Fruit fly (Drosophila melanogaster) whole organism, embryonic: ENCODE results near the gene CG8100.

ENCODE experiments used
- CG10321 ChIP-seq: fragments of 200-800 bp; sonication (Bioruptor generic); IDR thresholded peaks from 2 replicates; pipeline ENCODE4 v1.3.6; 2022; ENCODE audit warnings: missing biosample characterization, missing genetic modification characterization
- CG10543 ChIP-seq: fragments of 200-800 bp; sonication (Bioruptor generic); optimal IDR thresholded peaks from 3 replicates; lab custom pipeline; 2017; ENCODE audit warnings: missing biosample characterization, mild to moderate bottlenecking, missing genetic modification characterization, moderate library complexity
- CG11247 ChIP-seq: fragments of 200-800 bp; sonication (Bioruptor generic); IDR thresholded peaks from 2 replicates; pipeline ENCODE4 v1.3.6; 2022; ENCODE audit warnings: missing biosample characterization, missing genetic modification characterization
- CG11504 ChIP-seq: fragments of 200-800 bp; sonication (Bioruptor generic); optimal IDR thresholded peaks from 3 replicates; lab custom pipeline; 2019; ENCODE audit warnings: missing biosample characterization, mild to moderate bottlenecking, missing genetic modification characterization, moderate library complexity
- CG15011 ChIP-seq: fragments of 200-800 bp; sonication (Bioruptor generic); optimal IDR thresholded peaks from 3 replicates; lab custom pipeline; 2018; ENCODE audit warnings: missing biosample characterization, mild to moderate bottlenecking, missing genetic modification characterization
- CG17186 ChIP-seq: fragments of 200-800 bp; sonication (Bioruptor generic); optimal IDR thresholded peaks from 3 replicates; lab custom pipeline; 2017; ENCODE audit warnings: missing biosample characterization, missing genetic modification reagents, missing genetic modification characterization
- CG17385 ChIP-seq: fragments of 200-800 bp; sonication (Bioruptor generic); optimal IDR thresholded peaks from 3 replicates; lab custom pipeline; 2018; ENCODE audit warnings: missing biosample characterization, mild to moderate bottlenecking, missing genetic modification characterization
- CG17912 ChIP-seq: fragments of 200-800 bp; sonication (Bioruptor generic); optimal IDR thresholded peaks from 2 replicates; lab custom pipeline; 2018; ENCODE audit warnings: missing biosample characterization, mild to moderate bottlenecking, missing genetic modification characterization
- CG1832 ChIP-seq: fragments of 200-800 bp; sonication (Bioruptor generic); optimal IDR thresholded peaks from 2 replicates; lab custom pipeline; 2017; ENCODE audit warnings: missing biosample characterization, mild to moderate bottlenecking, missing genetic modification characterization, inconsistent platforms
- CG2875 ChIP-seq: fragments of 200-800 bp; sonication (Bioruptor generic); optimal IDR thresholded peaks from 2 replicates; lab custom pipeline; 2017; ENCODE audit warnings: missing biosample characterization, mild to moderate bottlenecking, missing genetic modification characterization, missing genetic modification reagents
- CG32532 ChIP-seq: fragments of 200-800 bp; sonication (Bioruptor generic); IDR thresholded peaks from 2 replicates; pipeline ENCODE4 v1.3.6; 2022; ENCODE audit warnings: missing biosample characterization, missing genetic modification characterization
- CG33557 ChIP-seq: fragments of 200-800 bp; sonication (Bioruptor generic); optimal IDR thresholded peaks from 2 replicates; lab custom pipeline; 2019; ENCODE audit warnings: missing biosample characterization, mild to moderate bottlenecking, missing genetic modification characterization, moderate library complexity
- CG3407 ChIP-seq: fragments of 200-800 bp; sonication (Bioruptor generic); optimal IDR thresholded peaks from 2 replicates; lab custom pipeline; 2018; ENCODE audit warnings: missing biosample characterization, mild to moderate bottlenecking, missing genetic modification characterization
- CG34422 ChIP-seq: fragments of 200-800 bp; sonication (Bioruptor generic); IDR thresholded peaks from 3 replicates; pipeline ENCODE4 v1.3.6; 2022; ENCODE audit warnings: missing biosample characterization, missing genetic modification characterization
- CG6791 ChIP-seq: fragments of 200-800 bp; sonication (Bioruptor generic); IDR thresholded peaks from 3 replicates; pipeline ENCODE4 v1.3.6; 2022; ENCODE audit warnings: missing biosample characterization, missing genetic modification characterization; ENCODE audit not compliant: partially characterized antibody
- CG8290 ChIP-seq, 3 experiments: fragments of 200-800 bp; sonication (Bioruptor generic); optimal IDR thresholded peaks; 2 replicates each; lab custom pipeline; 2016 to 2019; ENCODE audit warnings: missing biosample characterization in 3 of 3, missing genetic modification characterization in 3 of 3, mild to moderate bottlenecking in 2 of 3, moderate library complexity in 1 of 3
- CG8388 ChIP-seq: fragments of 200-800 bp; sonication (Bioruptor generic); optimal IDR thresholded peaks from 2 replicates; lab custom pipeline; 2019; ENCODE audit warnings: missing biosample characterization, mild to moderate bottlenecking, missing genetic modification characterization, moderate library complexity
- CG8924 ChIP-seq: fragments of 200-800 bp; optimal IDR thresholded peaks from 3 replicates; lab custom pipeline; 2019; ENCODE audit warnings: missing biosample characterization, mild to moderate bottlenecking, missing genetic modification characterization, moderate library complexity
- CG9932 ChIP-seq: fragments of 200-800 bp; sonication (Bioruptor generic); IDR thresholded peaks from 2 replicates; pipeline ENCODE4 v1.3.6; 2022; ENCODE audit warnings: missing biosample characterization, missing genetic modification characterization
- CHES-1-like ChIP-seq: fragments of 200-800 bp; sonication (Bioruptor generic); optimal IDR thresholded peaks from 2 replicates; lab custom pipeline; 2016; ENCODE audit warnings: missing biosample characterization, missing genetic modification characterization
- Deaf1 ChIP-seq: fragments of 200-800 bp; optimal IDR thresholded peaks from 3 replicates; lab custom pipeline; 2019; ENCODE audit warnings: missing biosample characterization, mild to moderate bottlenecking, missing genetic modification characterization, moderate library complexity
- Doc3 ChIP-seq: fragments of 200-800 bp; sonication (Bioruptor generic); IDR thresholded peaks from 3 replicates; pipeline ENCODE4 v1.3.6; 2022; ENCODE audit warnings: missing biosample characterization, missing genetic modification characterization; ENCODE audit not compliant: partially characterized antibody
- Med ChIP-seq: fragments of 200-800 bp; sonication (Bioruptor generic); peaks from one replicate; lab custom pipeline; 2016; ENCODE audit warnings: missing biosample characterization, missing genetic modification characterization, mild to moderate bottlenecking, inconsistent platforms, moderate library complexity
- Myb ChIP-seq: fragments of 200-800 bp; sonication (Bioruptor generic); optimal IDR thresholded peaks from 2 replicates; lab custom pipeline; 2016; ENCODE audit warnings: missing biosample characterization, missing genetic modification characterization
- NFAT ChIP-seq: fragments of 200-800 bp; sonication (Bioruptor generic); IDR thresholded peaks from 2 replicates; pipeline ENCODE4 v1.3.6; 2022; ENCODE audit warnings: missing biosample characterization, missing genetic modification characterization
- NK7.1 ChIP-seq: fragments of 200-800 bp; sonication (Bioruptor generic); optimal IDR thresholded peaks from 3 replicates; lab custom pipeline; 2016; ENCODE audit warnings: missing biosample characterization, missing genetic modification characterization
- Nf-YB ChIP-seq: fragments of 200-800 bp; sonication (Bioruptor generic); optimal IDR thresholded peaks from 3 replicates; lab custom pipeline; 2019; ENCODE audit warnings: missing biosample characterization, mild to moderate bottlenecking, missing genetic modification characterization, moderate library complexity
- Optix ChIP-seq: fragments of 200-800 bp; sonication (Bioruptor generic); IDR thresholded peaks from 3 replicates; pipeline ENCODE4 v1.3.6; 2022; ENCODE audit warnings: missing biosample characterization, missing genetic modification characterization
- Usf ChIP-seq: fragments of 200-800 bp; sonication (Bioruptor generic); optimal IDR thresholded peaks from 2 replicates; lab custom pipeline; 2017; ENCODE audit warnings: missing genotype, missing biosample characterization, missing genetic modification characterization
- ap ChIP-seq: fragments of 200-800 bp; sonication (Bioruptor generic); IDR thresholded peaks from 2 replicates; pipeline ENCODE4 v1.3.6; 2022; ENCODE audit warnings: missing biosample characterization, missing genetic modification characterization
- chm ChIP-seq: fragments of 200-800 bp; sonication (Bioruptor generic); IDR thresholded peaks from 2 replicates; pipeline ENCODE4 v1.3.6; 2022; ENCODE audit warnings: missing biosample characterization, missing genetic modification characterization
- crol ChIP-seq: fragments of 200-800 bp; sonication (Bioruptor generic); IDR thresholded peaks from 2 replicates; pipeline ENCODE4 v1.3.6; 2022; ENCODE audit warnings: missing biosample characterization, missing genetic modification characterization
- ems ChIP-seq: fragments of 200-800 bp; sonication (Bioruptor generic); optimal IDR thresholded peaks from 3 replicates; lab custom pipeline; 2016; ENCODE audit warnings: missing biosample characterization, missing genetic modification characterization
- eyg ChIP-seq: fragments of 200-800 bp; sonication (Bioruptor generic); optimal IDR thresholded peaks from 3 replicates; lab custom pipeline; 2016; ENCODE audit warnings: missing biosample characterization, missing genetic modification characterization
- gce ChIP-seq: fragments of 200-800 bp; sonication (Bioruptor generic); IDR thresholded peaks from 3 replicates; pipeline ENCODE4 v1.3.6; 2022; ENCODE audit warnings: missing biosample characterization, missing genetic modification characterization
- gfzf ChIP-seq: fragments of 200-800 bp; sonication (Bioruptor generic); optimal IDR thresholded peaks from 2 replicates; lab custom pipeline; 2016; ENCODE audit warnings: missing biosample characterization, mild to moderate bottlenecking, missing genetic modification characterization, moderate library complexity
- grau ChIP-seq: fragments of 200-800 bp; optimal IDR thresholded peaks from 3 replicates; lab custom pipeline; 2019; ENCODE audit warnings: missing biosample characterization, mild to moderate bottlenecking, missing genetic modification characterization, moderate library complexity
- hb ChIP-seq: fragments of 200-800 bp; sonication (Bioruptor generic); IDR thresholded peaks from 3 replicates; pipeline ENCODE4 v1.3.6; 2022; ENCODE audit warnings: missing biosample characterization, missing genetic modification characterization; ENCODE audit not compliant: partially characterized antibody
- kni ChIP-seq: fragments of 200-800 bp; sonication (Bioruptor generic); optimal IDR thresholded peaks from 3 replicates; lab custom pipeline; 2017; ENCODE audit warnings: mild to moderate bottlenecking, missing biosample characterization, missing genetic modification reagents, missing genetic modification characterization
- luna ChIP-seq: fragments of 200-800 bp; sonication (Bioruptor generic); optimal IDR thresholded peaks from 2 replicates; lab custom pipeline; 2016; ENCODE audit warnings: missing biosample characterization, missing genetic modification characterization
- nerfin-1 ChIP-seq: fragments of 200-800 bp; sonication (Bioruptor generic); optimal IDR thresholded peaks from 3 replicates; lab custom pipeline; 2019; ENCODE audit warnings: missing biosample characterization, mild to moderate bottlenecking, missing genetic modification characterization, moderate library complexity
- sisA ChIP-seq: fragments of 200-800 bp; sonication (Bioruptor generic); IDR thresholded peaks from 2 replicates; pipeline ENCODE4 v1.3.6; 2022; ENCODE audit warnings: missing biosample characterization, missing genetic modification characterization
- slbo ChIP-seq: fragments of 200-800 bp; sonication (Bioruptor generic); IDR thresholded peaks from 2 replicates; pipeline ENCODE4 v1.3.6; 2022; ENCODE audit warnings: missing biosample characterization, missing genetic modification characterization
- so ChIP-seq: fragments of 200-800 bp; sonication (Bioruptor generic); IDR thresholded peaks from 3 replicates; pipeline ENCODE4 v1.3.6; 2022; ENCODE audit warnings: missing biosample characterization, missing genetic modification characterization
- tio ChIP-seq: fragments of 200-800 bp; sonication (Bioruptor generic); optimal IDR thresholded peaks from 2 replicates; lab custom pipeline; 2017; ENCODE audit warnings: missing biosample characterization, missing genetic modification characterization, inconsistent platforms
- tx ChIP-seq: fragments of 200-800 bp; sonication (Bioruptor generic); optimal IDR thresholded peaks from 2 replicates; lab custom pipeline; 2016; ENCODE audit warnings: missing biosample characterization, missing genetic modification characterization
- vvl ChIP-seq: fragments of 200-800 bp; sonication (Bioruptor generic); IDR thresholded peaks from 2 replicates; pipeline ENCODE4 v1.3.6; 2022; ENCODE audit warnings: missing biosample characterization, missing genetic modification characterization

The CG8100 gene

dm6 chr3L:14037655-14038644, 45.5 kb upstream of the CG8100 start (continued):
- TF ChIP-seq nerfin-1 (tag; lab: Kevin White, UChicago), result peak; percentile 37
- TF ChIP-seq CG6791, result peak; percentile 18; the same call in 1 of the 3 replicates
- TF ChIP-seq CG33557, result no peak
- TF ChIP-seq hb (GFP tag; lab: Robert Waterston, UW), result no peak
- TF ChIP-seq gce (GFP tag; lab: Robert Waterston, UW), result no peak
- peak; percentile 49 for TF ChIP-seq CHES-1-like (GFP tag; lab: Kevin White, UChicago)
- TF ChIP-seq gfzf (GFP tag; lab: Kevin White, UChicago), result no peak
- TF ChIP-seq so (GFP tag; lab: Robert Waterston, UW), result no peak
- TF ChIP-seq CG34422 (GFP tag; lab: Robert Waterston, UW), result peak; percentile 94; the same call in 2 of the 3 replicates
- no peak for TF ChIP-seq Optix (GFP tag; lab: Robert Waterston, UW)
- TF ChIP-seq Med, result peak; percentile 86
- no peak for TF ChIP-seq CG15011 (GFP tag; lab: Kevin White, UChicago)
- TF ChIP-seq CG2875 (GFP tag; lab: Kevin White, UChicago), result no peak
- no peak for TF ChIP-seq ems (GFP tag; lab: Kevin White, UChicago)
- TF ChIP-seq crol (GFP tag; lab: Robert Waterston, UW), result peak; percentile 67
- no peak for TF ChIP-seq Deaf1
- TF ChIP-seq Myb (GFP tag; lab: Kevin White, UChicago), result peak; percentile 10
- peak; percentile 31; the same call in 1 of the 2 replicates for TF ChIP-seq CG32532 (GFP tag; lab: Robert Waterston, UW)
- TF ChIP-seq Doc3 (GFP tag; lab: Robert Waterston, UW), result 0 out of 3 replicates have a peak, but pooled peaks have one; percentile 35
- peak; percentile 30 for TF ChIP-seq tx (GFP tag; lab: Kevin White, UChicago)
- peak; percentile 20 for TF ChIP-seq CG17912 (GFP tag; lab: Kevin White, UChicago)
- no peak for TF ChIP-seq CG10321
- TF ChIP-seq Nf-YB (GFP tag; lab: Kevin White, UChicago), result no peak
- TF ChIP-seq grau (tag; lab: Kevin White, UChicago), result peak; percentile 81
- TF ChIP-seq ap, result no peak
- TF ChIP-seq vvl (GFP tag; lab: Robert Waterston, UW), result peak; percentile 26; the same call in 1 of the 2 replicates
- peak; percentile 43; the same call in 1 of the 2 replicates for TF ChIP-seq CG9932 (GFP tag; lab: Robert Waterston, UW)
- TF ChIP-seq sisA (GFP tag; lab: Robert Waterston, UW), result no peak
- TF ChIP-seq kni (GFP tag; lab: Kevin White, UChicago), result peak; percentile 45
- peak; percentile 9; the same call in 1 of the 2 replicates for TF ChIP-seq NFAT
- TF ChIP-seq CG8388 (GFP tag; lab: Kevin White, UChicago), result no peak
- TF ChIP-seq CG8924 (tag; lab: Kevin White, UChicago), result peak; percentile 12
- no peak for TF ChIP-seq CG3407
- TF ChIP-seq CG8290 (GFP tag; optimal IDR thresholded peaks at IDR 0.05; lab: Kevin White, UChicago), result no peak
- no peak for TF ChIP-seq CG8290 (tag; optimal IDR thresholded peaks at IDR 0.05; lab: Kevin White, UChicago)
- TF ChIP-seq CG11247 (GFP tag; lab: Robert Waterston, UW), result no peak
- no peak for TF ChIP-seq NK7.1 (GFP tag; lab: Kevin White, UChicago)
- TF ChIP-seq eyg (GFP tag; lab: Kevin White, UChicago), result no peak
- TF ChIP-seq CG17186, result no peak
- TF ChIP-seq slbo (GFP tag; lab: Robert Waterston, UW), result peak; percentile 6; the same call in 1 of the 2 replicates
- TF ChIP-seq chm, result peak; percentile 43; the same call in 1 of the 2 replicates
- TF ChIP-seq luna (GFP tag; lab: Kevin White, UChicago), result no peak
- no peak for TF ChIP-seq CG11504
- no peak for TF ChIP-seq tio (GFP tag; lab: Kevin White, UChicago)
- peak; percentile 32 for TF ChIP-seq CG17385
- TF ChIP-seq CG1832, result peak; percentile 67
- TF ChIP-seq Usf (GFP tag; lab: Kevin White, UChicago), result no peak
- peak; percentile 12 for TF ChIP-seq CG10543 (GFP tag; lab: Kevin White, UChicago)
